Fruit fly (Drosophila melanogaster) whole organism, embryonic: Measurements from ENCODE around the gene CG31816.
A peak's percentile ranks its signal among the peaks of the same experiment; 100 is the strongest.

ENCODE experiments used
- Atf6 ChIP-seq: fragments of 200-800 bp; sonication (Bioruptor generic); IDR thresholded peaks from 2 replicates; pipeline ENCODE4 v1.3.6; 2022; ENCODE audit warnings: missing biosample characterization, missing genetic modification characterization
- CG10321 ChIP-seq: fragments of 200-800 bp; sonication (Bioruptor generic); IDR thresholded peaks from 2 replicates; pipeline ENCODE4 v1.3.6; 2022; ENCODE audit warnings: missing biosample characterization, missing genetic modification characterization
- CG11085 ChIP-seq: fragments of 200-800 bp; sonication (Bioruptor generic); IDR thresholded peaks from 2 replicates; pipeline ENCODE4 v1.3.6; 2022; ENCODE audit warnings: missing biosample characterization, missing genetic modification characterization
- CG16815 ChIP-seq: fragments of 200-800 bp; sonication (Bioruptor generic); optimal IDR thresholded peaks from 3 replicates; lab custom pipeline; 2017; ENCODE audit warnings: missing biosample characterization, mild to moderate bottlenecking, missing genetic modification characterization
- CG17359 ChIP-seq: fragments of 200-800 bp; sonication (Bioruptor generic); optimal IDR thresholded peaks from 3 replicates; lab custom pipeline; 2018; ENCODE audit warnings: missing biosample characterization, mild to moderate bottlenecking, missing genetic modification characterization, moderate library complexity
- CG2129 ChIP-seq: fragments of 200-800 bp; sonication (Bioruptor generic); IDR thresholded peaks from 2 replicates; pipeline ENCODE4 v1.3.6; 2022; ENCODE audit warnings: missing biosample characterization, missing genetic modification characterization; ENCODE audit not compliant: partially characterized antibody
- CG30431 ChIP-seq: fragments of 200-800 bp; sonication (Bioruptor generic); optimal IDR thresholded peaks from 2 replicates; lab custom pipeline; 2017; ENCODE audit warnings: missing biosample characterization, missing genetic modification characterization
- CG31224 ChIP-seq: fragments of 200-800 bp; sonication (Bioruptor generic); IDR thresholded peaks from 2 replicates; pipeline ENCODE4 v1.3.6; 2022; ENCODE audit warnings: missing biosample characterization, missing genetic modification characterization
- CG31365 ChIP-seq: fragments of 200-800 bp; sonication (Bioruptor generic); optimal IDR thresholded peaks from 2 replicates; lab custom pipeline; 2018; ENCODE audit warnings: missing biosample characterization, mild to moderate bottlenecking, missing genetic modification characterization
- CG34224 ChIP-seq: fragments of 200-800 bp; sonication (Bioruptor generic); IDR thresholded peaks from 3 replicates; pipeline ENCODE4 v1.3.6; 2022; ENCODE audit warnings: missing biosample characterization, missing genetic modification characterization; ENCODE audit not compliant: partially characterized antibody
- CG3726 ChIP-seq: fragments of 200-800 bp; sonication (Bioruptor generic); IDR thresholded peaks from 3 replicates; pipeline ENCODE4, ENCODE4 v1.3.6; 2022; ENCODE audit warnings: missing biosample characterization, missing genetic modification characterization
- CG5245 ChIP-seq: fragments of 200-800 bp; sonication (Bioruptor generic); optimal IDR thresholded peaks from 3 replicates; lab custom pipeline; 2016; ENCODE audit warnings: missing biosample characterization, missing genetic modification characterization
- CG6175 ChIP-seq: fragments of 200-800 bp; sonication (Bioruptor generic); IDR thresholded peaks from 3 replicates; pipeline ENCODE4 v1.3.6; 2022; ENCODE audit warnings: missing biosample characterization, missing genetic modification characterization
- CG7271 ChIP-seq: fragments of 200-800 bp; sonication (Bioruptor generic); optimal IDR thresholded peaks from 2 replicates; lab custom pipeline; 2018; ENCODE audit warnings: missing biosample characterization, mild to moderate bottlenecking, missing genetic modification characterization, moderate library complexity
- CG9727 ChIP-seq: fragments of 200-800 bp; sonication (Bioruptor generic); optimal IDR thresholded peaks from 3 replicates; lab custom pipeline; 2017; ENCODE audit warnings: missing biosample characterization, mild to moderate bottlenecking, missing genetic modification characterization
- Doc3 ChIP-seq: fragments of 200-800 bp; sonication (Bioruptor generic); IDR thresholded peaks from 3 replicates; pipeline ENCODE4 v1.3.6; 2022; ENCODE audit warnings: missing biosample characterization, missing genetic modification characterization; ENCODE audit not compliant: partially characterized antibody
- Elba2 ChIP-seq: fragments of 200-800 bp; sonication (Bioruptor generic); optimal IDR thresholded peaks from 3 replicates; lab custom pipeline; 2016; ENCODE audit warnings: missing biosample characterization, missing genetic modification characterization
- Fer2 ChIP-seq: fragments of 200-800 bp; sonication (Bioruptor generic); optimal IDR thresholded peaks from 2 replicates; lab custom pipeline; 2018; ENCODE audit warnings: missing biosample characterization, mild to moderate bottlenecking, missing genetic modification characterization, moderate library complexity
- Lim3 ChIP-seq: fragments of 200-800 bp; sonication (Bioruptor generic); IDR thresholded peaks from 2 replicates; pipeline ENCODE4 v1.3.6; 2022; ENCODE audit warnings: missing biosample characterization, missing genetic modification characterization
- Mad ChIP-seq: fragments of 200-800 bp; sonication (Bioruptor generic); optimal IDR thresholded peaks from 2 replicates; lab custom pipeline; 2016; ENCODE audit warnings: missing biosample characterization, missing genetic modification characterization
- Myb ChIP-seq: fragments of 200-800 bp; sonication (Bioruptor generic); optimal IDR thresholded peaks from 2 replicates; lab custom pipeline; 2016; ENCODE audit warnings: missing biosample characterization, missing genetic modification characterization
- NFAT ChIP-seq: fragments of 200-800 bp; sonication (Bioruptor generic); IDR thresholded peaks from 2 replicates; pipeline ENCODE4 v1.3.6; 2022; ENCODE audit warnings: missing biosample characterization, missing genetic modification characterization
- Oaz ChIP-seq: fragments of 200-800 bp; sonication (Bioruptor generic); IDR thresholded peaks from 2 replicates; pipeline ENCODE4 v1.3.6; 2022; ENCODE audit warnings: missing biosample characterization, missing genetic modification characterization
- Xbp1 ChIP-seq: fragments of 200-800 bp; sonication (Bioruptor generic); optimal IDR thresholded peaks from 3 replicates; lab custom pipeline; 2016; ENCODE audit warnings: missing biosample characterization, mild to moderate bottlenecking, missing genetic modification characterization
- bab2 ChIP-seq: fragments of 200-800 bp; sonication (Bioruptor generic); optimal IDR thresholded peaks from 2 replicates; lab custom pipeline; 2016; ENCODE audit warnings: missing biosample characterization, missing genetic modification characterization
- chinmo ChIP-seq: fragments of 200-800 bp; sonication (Bioruptor generic); IDR thresholded peaks from 4 replicates; pipeline ENCODE4 v1.3.6; 2022; ENCODE audit warnings: missing biosample characterization, missing genetic modification characterization; ENCODE audit not compliant: partially characterized antibody
- chn ChIP-seq: fragments of 200-800 bp; sonication (Bioruptor generic); optimal IDR thresholded peaks from 2 replicates; lab custom pipeline; 2016; ENCODE audit warnings: missing biosample characterization, missing genetic modification characterization
- disco-r ChIP-seq: fragments of 200-800 bp; sonication (Bioruptor generic); optimal IDR thresholded peaks from 2 replicates; lab custom pipeline; 2016; ENCODE audit warnings: missing biosample characterization, missing genetic modification characterization
- ems ChIP-seq: fragments of 200-800 bp; sonication (Bioruptor generic); optimal IDR thresholded peaks from 3 replicates; lab custom pipeline; 2016; ENCODE audit warnings: missing biosample characterization, missing genetic modification characterization
- exex ChIP-seq: fragments of 200-800 bp; sonication (Bioruptor generic); optimal IDR thresholded peaks from 4 replicates; lab custom pipeline; 2018; ENCODE audit warnings: missing biosample characterization, mild to moderate bottlenecking, missing genetic modification characterization, moderate library complexity
- gem ChIP-seq: fragments of 200-800 bp; sonication (Bioruptor generic); optimal IDR thresholded peaks from 2 replicates; lab custom pipeline; 2019; ENCODE audit warnings: missing biosample characterization, mild to moderate bottlenecking, missing genetic modification characterization, moderate library complexity
- jigr1 ChIP-seq: fragments of 200-800 bp; sonication (Bioruptor generic); IDR thresholded peaks from 3 replicates; pipeline ENCODE4 v1.3.6; 2022; ENCODE audit warnings: missing biosample characterization, missing genetic modification characterization
- kni ChIP-seq: fragments of 200-800 bp; sonication (Bioruptor generic); optimal IDR thresholded peaks from 3 replicates; lab custom pipeline; 2017; ENCODE audit warnings: mild to moderate bottlenecking, missing biosample characterization, missing genetic modification reagents, missing genetic modification characterization
- lbe ChIP-seq: fragments of 200-800 bp; sonication (Bioruptor generic); optimal IDR thresholded peaks from 2 replicates; lab custom pipeline; 2016; ENCODE audit warnings: missing biosample characterization, mild to moderate bottlenecking, missing genetic modification characterization
- lilli ChIP-seq: fragments of 200-800 bp; sonication (Bioruptor generic); optimal IDR thresholded peaks from 3 replicates; lab custom pipeline; 2016; ENCODE audit warnings: missing biosample characterization, missing genetic modification characterization
- mld ChIP-seq: fragments of 200-800 bp; sonication (Bioruptor generic); IDR thresholded peaks from 3 replicates; pipeline ENCODE4 v1.3.6; 2022; ENCODE audit warnings: missing biosample characterization, missing genetic modification characterization; ENCODE audit not compliant: partially characterized antibody
- oc ChIP-seq: fragments of 200-800 bp; sonication (Bioruptor generic); optimal IDR thresholded peaks from 2 replicates; lab custom pipeline; 2018; ENCODE audit warnings: missing biosample characterization, mild to moderate bottlenecking, missing genetic modification characterization, moderate library complexity
- otp ChIP-seq: fragments of 200-800 bp; sonication (Bioruptor generic); IDR thresholded peaks from 3 replicates; pipeline ENCODE4, ENCODE4 v1.3.6; 2022; ENCODE audit warnings: missing biosample characterization, missing genetic modification characterization
- pum ChIP-seq: fragments of 200-800 bp; sonication (Bioruptor generic); optimal IDR thresholded peaks from 2 replicates; lab custom pipeline; 2016; ENCODE audit warnings: missing biosample characterization, missing genetic modification characterization
- ranshi ChIP-seq: fragments of 200-800 bp; sonication (Bioruptor generic); IDR thresholded peaks from 2 replicates; pipeline ENCODE4 v1.3.6; 2022; ENCODE audit warnings: missing biosample characterization, missing genetic modification characterization
- repo ChIP-seq: fragments of 200-800 bp; sonication (Bioruptor generic); optimal IDR thresholded peaks from 2 replicates; lab custom pipeline; 2016; ENCODE audit warnings: missing biosample characterization, missing genetic modification characterization
- ro ChIP-seq: fragments of 200-800 bp; sonication (Bioruptor generic); IDR thresholded peaks from 2 replicates; pipeline ENCODE4 v1.3.6; 2022; ENCODE audit warnings: missing biosample characterization, missing genetic modification characterization
- sens-2 ChIP-seq: fragments of 200-800 bp; sonication (Bioruptor generic); IDR thresholded peaks from 2 replicates; pipeline ENCODE4 v1.3.6; 2022; ENCODE audit warnings: missing biosample characterization, missing genetic modification characterization
- seq ChIP-seq: fragments of 200-800 bp; sonication (Bioruptor generic); IDR thresholded peaks from 2 replicates; pipeline ENCODE4 v1.3.6; 2022; ENCODE audit warnings: missing biosample characterization, missing genetic modification characterization
- shn ChIP-seq: fragments of 200-800 bp; sonication (Bioruptor generic); optimal IDR thresholded peaks from 3 replicates; lab custom pipeline; 2016; ENCODE audit warnings: missing biosample characterization, missing genetic modification characterization
- slbo ChIP-seq: fragments of 200-800 bp; sonication (Bioruptor generic); IDR thresholded peaks from 2 replicates; pipeline ENCODE4 v1.3.6; 2022; ENCODE audit warnings: missing biosample characterization, missing genetic modification characterization
- slou ChIP-seq: fragments of 200-800 bp; sonication (Bioruptor generic); optimal IDR thresholded peaks from 3 replicates; lab custom pipeline; 2016; ENCODE audit warnings: missing biosample characterization, missing genetic modification characterization
- so ChIP-seq: fragments of 200-800 bp; sonication (Bioruptor generic); IDR thresholded peaks from 3 replicates; pipeline ENCODE4 v1.3.6; 2022; ENCODE audit warnings: missing biosample characterization, missing genetic modification characterization
- sr ChIP-seq: fragments of 200-800 bp; sonication (Bioruptor generic); IDR thresholded peaks from 3 replicates; pipeline ENCODE4 v1.3.6; 2022; ENCODE audit warnings: missing biosample characterization, missing genetic modification characterization
- tio ChIP-seq: fragments of 200-800 bp; sonication (Bioruptor generic); optimal IDR thresholded peaks from 2 replicates; lab custom pipeline; 2017; ENCODE audit warnings: missing biosample characterization, missing genetic modification characterization, inconsistent platforms
- unpg ChIP-seq: fragments of 200-800 bp; sonication (Bioruptor generic); optimal IDR thresholded peaks from 3 replicates; lab custom pipeline; 2018; ENCODE audit warnings: missing biosample characterization, mild to moderate bottlenecking, missing genetic modification characterization, moderate library complexity

The CG31816 gene

DNA sequence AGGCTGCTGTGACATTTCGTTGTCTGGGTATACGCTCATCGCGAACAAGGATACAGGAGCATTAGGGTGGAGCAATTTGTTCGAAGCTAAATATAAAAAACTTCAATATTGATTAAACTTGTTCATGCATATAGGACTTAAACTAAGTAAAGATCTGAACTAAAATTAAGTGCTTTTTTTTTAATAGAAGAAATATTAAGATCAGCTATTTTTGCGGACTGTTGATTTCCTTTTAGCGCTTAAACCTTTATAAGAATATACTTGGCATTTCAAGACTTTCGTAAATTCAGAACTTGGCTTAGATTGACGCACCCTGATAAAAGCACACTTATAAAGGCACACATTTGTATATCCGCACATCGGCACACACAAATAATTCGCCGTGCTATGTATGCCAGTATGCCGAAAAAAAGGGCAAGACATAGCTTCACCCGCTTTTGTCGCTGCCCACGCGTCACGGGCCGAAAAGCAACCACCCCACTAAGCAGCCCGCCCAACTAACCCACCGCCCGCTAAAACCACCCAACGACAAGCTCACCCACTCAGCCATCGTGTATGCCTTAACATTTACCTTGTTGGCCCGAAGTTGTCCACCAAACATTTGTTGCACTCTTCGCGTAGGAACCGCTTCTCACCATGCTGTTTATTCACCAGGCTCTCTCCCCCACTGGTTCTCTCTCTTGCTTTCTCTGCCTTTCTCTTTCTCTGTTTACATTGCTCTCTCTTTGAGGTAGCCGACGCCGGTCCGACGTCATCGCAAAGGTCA lies 5.5 kb downstream of the CG31816 start (continued):
- TF ChIP-seq tio (GFP tag; lab: Kevin White, UChicago) (peak; percentile 27), seq (0 out of 2 replicates have a peak, but pooled peaks have one; percentile 21), sens-2 (no peak), Myb (GFP tag; lab: Kevin White, UChicago) (peak; percentile 8), CG5245 (GFP tag; lab: Kevin White, UChicago) (no peak), CG34224 (GFP tag; lab: Robert Waterston, UW) (no peak), NFAT (GFP tag; lab: Robert Waterston, UW) (no peak), ems (GFP tag; lab: Kevin White, UChicago) (no peak), CG31365 (tag; lab: Kevin White, UChicago) (peak; percentile 32), Atf6 (GFP tag; lab: Robert Waterston, UW) (peak; percentile 74), slou (GFP tag; lab: Kevin White, UChicago) (no peak), Oaz (GFP tag; lab: Robert Waterston, UW) (no peak), lbe (GFP tag; lab: Kevin White, UChicago) (no peak), oc (tag; lab: Kevin White, UChicago) (no peak), pum (GFP tag; lab: Kevin White, UChicago) (no peak), CG9727 (peak; percentile 21), CG3726 (GFP tag; lab: Robert Waterston, UW) (0 out of 3 replicates have a peak, but pooled peaks have one; percentile 18), Xbp1 (GFP tag; lab: Kevin White, UChicago) (no peak), mld (GFP tag; lab: Robert Waterston, UW) (0 out of 3 replicates have a peak, but pooled peaks have one; percentile 26), CG30431 (no peak), CG7271 (tag; lab: Kevin White, UChicago) (no peak), disco-r (GFP tag; lab: Kevin White, UChicago) (no peak), lilli (GFP tag; lab: Kevin White, UChicago) (peak; percentile 57), Mad (GFP tag; lab: Kevin White, UChicago) (no peak), repo (GFP tag; lab: Kevin White, UChicago) (no peak), CG11085 (GFP tag; lab: Robert Waterston, UW) (no peak), CG10321 (GFP tag; lab: Robert Waterston, UW) (no peak), otp (GFP tag; lab: Robert Waterston, UW) (no peak), unpg (GFP tag; lab: Kevin White, UChicago) (peak; percentile 68), CG17359 (peak; percentile 46), Doc3 (no peak), shn (no peak), exex (tag; lab: Kevin White, UChicago) (peak; percentile 67), ro (GFP tag; lab: Robert Waterston, UW) (no peak), gem (tag; lab: Kevin White, UChicago) (peak; percentile 81), so (GFP tag; lab: Robert Waterston, UW) (no peak), slbo (peak; percentile 34), chn (GFP tag; lab: Kevin White, UChicago) (no peak), bab2 (GFP tag; lab: Kevin White, UChicago) (peak; percentile 35), Elba2 (GFP tag; lab: Kevin White, UChicago) (no peak), Fer2 (peak; percentile 76), sr (GFP tag; lab: Robert Waterston, UW) (no peak), CG6175 (GFP tag; lab: Robert Waterston, UW) (no peak), Lim3 (GFP tag; lab: Robert Waterston, UW) (no peak), chinmo (GFP tag; lab: Robert Waterston, UW) (no peak), CG2129 (GFP tag; lab: Robert Waterston, UW) (no peak), ranshi (GFP tag; lab: Robert Waterston, UW) (no peak), kni (no peak), CG16815 (peak; percentile 35), jigr1 (no peak), CG31224 (GFP tag; lab: Robert Waterston, UW) (no peak)
